Worm (Caenorhabditis elegans): ENCODE measurements around the gene F01D5.5.

F01D5.5 gene

DNA sequence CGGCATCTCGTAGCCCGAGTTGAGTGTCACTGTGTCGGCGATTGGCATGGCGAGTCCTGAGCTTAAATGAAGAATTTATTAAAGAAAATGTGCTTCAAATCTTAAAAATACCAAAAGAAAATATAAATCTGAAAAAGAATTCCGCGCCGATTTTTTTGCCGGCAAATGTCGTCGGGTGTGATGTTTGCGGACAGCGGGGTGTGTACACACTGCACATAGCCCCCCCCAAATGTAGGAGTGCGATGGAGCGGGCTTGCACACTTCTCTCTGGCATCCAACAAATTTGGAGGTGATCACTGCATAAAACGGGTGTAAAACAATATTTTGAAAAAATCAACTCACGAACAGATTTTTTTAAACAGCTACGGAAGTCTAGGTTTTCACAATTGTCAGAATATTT, 25.9 kb downstream of the F01D5.5 start, which contains the start of gene Y39G8B.2 (continued):
- TF ChIP-seq pha-4 (GFP tag; IDR thresholded peaks at IDR 0.05) = no peak
- TF ChIP-seq pha-4 (tag; optimal IDR thresholded peaks at IDR 0.05) = peak; percentile 4
- TF ChIP-seq mxl-3 (GFP tag; optimal IDR thresholded peaks at IDR 0.05) = peak; percentile 76
- TF ChIP-seq dmd-8 (GFP tag; IDR thresholded peaks at IDR 0.05) = no peak
- peak; percentile 73; the same call in 1 of the 2 replicates for TF ChIP-seq ceh-20 (GFP tag; IDR thresholded peaks at IDR 0.05)
- no peak for TF ChIP-seq attf-4 (tag; optimal IDR thresholded peaks at IDR 0.05)
- no peak for TF ChIP-seq egl-27 (tag; optimal IDR thresholded peaks at IDR 0.05)
- TF ChIP-seq nhr-42 (GFP tag; IDR thresholded peaks at IDR 0.05) = peak; percentile 88
- TF ChIP-seq fkh-10 (GFP tag; optimal IDR thresholded peaks at IDR 0.05) = peak; percentile 59
- TF ChIP-seq madf-5 (GFP tag; IDR thresholded peaks at IDR 0.05) = no peak
- TF ChIP-seq lin-13 (GFP tag; optimal IDR thresholded peaks at IDR 0.05) = peak; percentile 86
- no peak for TF ChIP-seq ceh-62 (tag; optimal IDR thresholded peaks at IDR 0.05)
- TF ChIP-seq aha-1 (tag) = peak; percentile 98
- peak; percentile 75 for TF ChIP-seq lin-15B (tag; optimal IDR thresholded peaks at IDR 0.05)
- TF ChIP-seq dmd-9 (GFP tag; IDR thresholded peaks at IDR 0.05) = no peak; the same call in 1 of the 2 replicates
- TF ChIP-seq nhr-102 (tag; optimal IDR thresholded peaks at IDR 0.05) = no peak
- TF ChIP-seq ceh-82 (tag; optimal IDR thresholded peaks at IDR 0.05) = no peak
- TF ChIP-seq nhr-6 (tag; optimal IDR thresholded peaks at IDR 0.05) = peak; percentile 74
- no peak for TF ChIP-seq egl-43 (GFP tag; IDR thresholded peaks at IDR 0.05)
- no peak; the same call in 1 of the 2 replicates for TF ChIP-seq ctbp-1 (GFP tag; IDR thresholded peaks at IDR 0.05)
- no peak for TF ChIP-seq snpc-4 (tag; optimal IDR thresholded peaks at IDR 0.05)
- no peak for TF ChIP-seq F26F4.8 (GFP tag; conservative IDR thresholded peaks at IDR 0.05)
- TF ChIP-seq Y105C5A.15 (GFP tag; IDR thresholded peaks at IDR 0.05) = no peak
- TF ChIP-seq lir-3 (tag; optimal IDR thresholded peaks at IDR 0.05) = no peak
- TF ChIP-seq ces-1 (GFP tag; optimal IDR thresholded peaks at IDR 0.05) = no peak
- no peak for TF ChIP-seq lin-39 (tag; optimal IDR thresholded peaks at IDR 0.05)
- TF ChIP-seq ama-1 (optimal IDR thresholded peaks at IDR 0.05) = no peak
- no peak for TF ChIP-seq spr-1 (tag; optimal IDR thresholded peaks at IDR 0.05)
- peak in 1 of 2 experiments; percentile 54 for TF ChIP-seq mdl-1 (tag; optimal IDR thresholded peaks at IDR 0.05)
- TF ChIP-seq nhr-10 (tag; optimal IDR thresholded peaks at IDR 0.05) = no peak
- TF ChIP-seq R02D3.7 (tag; optimal IDR thresholded peaks at IDR 0.05) = no peak
- no peak for TF ChIP-seq ZK546.5 (tag; optimal IDR thresholded peaks at IDR 0.05)
- TF ChIP-seq ceh-32 (tag; optimal IDR thresholded peaks at IDR 0.05; ENCODE audit: poor library complexity) = no peak
- TF ChIP-seq daf-12 (tag; optimal IDR thresholded peaks at IDR 0.05) = no peak
- no peak for TF ChIP-seq unc-130 (GFP tag; optimal IDR thresholded peaks at IDR 0.05)
- no peak for TF ChIP-seq daf-16 (GFP tag; optimal IDR thresholded peaks at IDR 0.05)
- TF ChIP-seq daf-16 (tag; optimal IDR thresholded peaks at IDR 0.05) = peak; percentile 71
- TF ChIP-seq lsy-2 (tag; optimal IDR thresholded peaks at IDR 0.05) = peak; percentile 64 to 93
- no peak for TF ChIP-seq T26A8.4 (GFP tag; IDR thresholded peaks at IDR 0.05)
- no peak for TF ChIP-seq ztf-11 (tag; optimal IDR thresholded peaks at IDR 0.05)
- TF ChIP-seq madf-9 (GFP tag; conservative IDR thresholded peaks at IDR 0.05) = peak; percentile 57; the same call in 1 of the 2 replicates
- no peak for TF ChIP-seq nhr-111 (GFP tag; optimal IDR thresholded peaks at IDR 0.05)
- TF ChIP-seq nhr-11 (tag; optimal IDR thresholded peaks at IDR 0.05) = peak; percentile 72
- no peak for TF ChIP-seq lim-7 (GFP tag; IDR thresholded peaks at IDR 0.05)
- no peak for TF ChIP-seq ceh-44 (GFP tag; IDR thresholded peaks at IDR 0.05)
- TF ChIP-seq dmd-6 (GFP tag; IDR thresholded peaks at IDR 0.05) = peak; percentile 72
- TF ChIP-seq unc-39 (tag; optimal IDR thresholded peaks at IDR 0.05) = no peak
- no peak for TF ChIP-seq mdt-29 (GFP tag; IDR thresholded peaks at IDR 0.05)
- no peak for TF ChIP-seq nhr-237 (tag; optimal IDR thresholded peaks at IDR 0.05)
- no peak for TF ChIP-seq pqm-1 (tag; optimal IDR thresholded peaks at IDR 0.05)
- TF ChIP-seq unc-62 (GFP tag; optimal IDR thresholded peaks at IDR 0.05 in 1 of 2) = peak in 1 of 2 experiments; percentile 97
- TF ChIP-seq unc-62 (tag; optimal IDR thresholded peaks at IDR 0.05) = no peak
- no peak for TF ChIP-seq gei-8 (GFP tag; optimal IDR thresholded peaks at IDR 0.05)
- TF ChIP-seq snpc-1.2 (GFP tag; IDR thresholded peaks at IDR 0.05) = peak; percentile 51; the same call in 1 of the 2 replicates
